Worm (Caenorhabditis elegans): ENCODE results near the gene R01E6.5.

R01E6.5 gene

DNA sequence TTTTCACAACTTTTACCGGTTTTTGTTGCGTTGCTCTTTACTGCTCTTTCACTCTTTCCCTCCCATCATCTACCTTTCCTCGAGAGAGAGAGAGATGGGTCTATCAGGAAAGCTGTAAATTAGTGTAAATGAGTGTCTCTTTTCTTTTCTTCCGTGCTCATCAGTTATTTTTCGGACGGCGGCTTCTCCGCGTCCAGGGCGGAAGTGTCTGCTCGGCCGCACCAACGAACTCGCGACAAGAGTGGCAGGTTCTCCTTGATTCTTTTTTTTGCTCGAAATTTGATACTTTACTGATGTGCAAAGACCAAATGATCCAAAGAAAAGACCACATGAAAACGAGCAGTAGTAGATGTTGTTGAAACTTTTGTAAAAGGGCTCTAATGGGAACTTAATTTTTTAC, 21.8 kb downstream of the R01E6.5 start:
- TF ChIP-seq ces-1 (GFP tag; optimal IDR thresholded peaks at IDR 0.05) (no peak), sem-2 (GFP tag; optimal IDR thresholded peaks at IDR 0.05) (no peak), cnd-1 (tag; optimal IDR thresholded peaks at IDR 0.05) (no peak), pha-4 (tag; optimal IDR thresholded peaks at IDR 0.05) (no peak)

DNA sequence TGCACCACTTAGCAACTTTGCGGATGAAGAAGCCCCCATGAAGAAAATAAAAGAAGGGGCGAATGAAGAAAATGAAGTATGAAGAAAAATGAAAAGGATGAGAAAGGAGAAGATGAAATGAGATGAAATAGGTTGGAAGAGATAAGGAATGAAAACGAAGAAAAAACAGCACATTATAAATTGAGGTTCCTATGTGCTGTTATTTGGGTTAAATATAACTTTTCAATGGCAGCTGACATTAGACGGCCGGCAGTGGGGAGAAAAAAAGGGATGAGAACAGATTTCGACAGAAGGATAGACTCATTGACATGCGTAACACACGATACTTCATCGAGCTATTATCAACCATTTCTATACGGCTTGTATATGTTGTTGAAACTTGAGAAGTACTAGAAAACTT, 25.1 kb downstream of the R01E6.5 start:
- TF ChIP-seq unc-120 (tag; optimal IDR thresholded peaks at IDR 0.05; ENCODE audit: poor library complexity, severe bottlenecking): peak; percentile 5
- TF ChIP-seq hlh-1 (tag; optimal IDR thresholded peaks at IDR 0.05): peak; percentile 35
- no peak for TF ChIP-seq elt-3 (tag; optimal IDR thresholded peaks at IDR 0.05)

DNA sequence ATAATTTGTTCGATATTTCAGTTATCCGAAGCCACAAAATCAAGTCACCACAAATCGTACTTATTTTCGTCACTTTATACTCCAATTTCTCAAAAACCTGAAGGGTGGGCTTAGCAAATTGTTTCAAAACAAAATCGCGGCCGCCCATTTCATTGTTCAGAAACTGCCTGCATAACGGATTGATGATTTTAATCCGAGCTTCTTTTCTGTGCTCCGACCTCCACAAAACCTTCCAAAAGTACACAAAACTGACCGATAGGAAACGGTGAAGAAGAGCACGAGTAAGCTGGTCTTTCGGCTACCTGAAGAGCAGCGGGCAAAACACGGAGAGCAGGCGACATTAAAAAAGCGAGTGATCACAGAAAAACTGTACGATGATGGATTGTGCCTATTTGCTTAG, 29.6 kb downstream of the R01E6.5 start, which contains the start of gene R01E6.2:
TSS of gene R01E6.2 (minus strand) at position 101 of the 400 bp plus-strand sequence.
- TF ChIP-seq ceh-83 (GFP tag; optimal IDR thresholded peaks at IDR 0.05) (no peak), unc-39 (tag; optimal IDR thresholded peaks at IDR 0.05) (no peak), mep-1 (tag; optimal IDR thresholded peaks at IDR 0.05) (no peak)

ce11 chrX:13569854-13570253, 33.0 kb downstream of the R01E6.5 start, which contains the start of gene R01E6.7:
TSS of gene R01E6.7 (minus strand) at chrX:13569954.
- TF ChIP-seq unc-62 (GFP tag; optimal IDR thresholded peaks at IDR 0.05) (no peak), pha-4 (tag; optimal IDR thresholded peaks at IDR 0.05) (no peak), nhr-2 (tag; optimal IDR thresholded peaks at IDR 0.05) (no peak), cnd-1 (tag; optimal IDR thresholded peaks at IDR 0.05) (no peak), zip-8 (tag; optimal IDR thresholded peaks at IDR 0.05) (no peak), nhr-12 (tag; optimal IDR thresholded peaks at IDR 0.05) (no peak), mls-2 (tag; optimal IDR thresholded peaks at IDR 0.05) (no peak), lsy-2 (tag; optimal IDR thresholded peaks at IDR 0.05) (no peak), bed-3 (GFP tag; optimal IDR thresholded peaks at IDR 0.05) (no peak), ztf-11 (tag; optimal IDR thresholded peaks at IDR 0.05) (no peak), ceh-39 (tag; optimal IDR thresholded peaks at IDR 0.05) (no peak), lin-13 (tag; optimal IDR thresholded peaks at IDR 0.05) (no peak), blmp-1 (tag; optimal IDR thresholded peaks at IDR 0.05) (no peak), unc-120 (tag; optimal IDR thresholded peaks at IDR 0.05; ENCODE audit: poor library complexity, severe bottlenecking) (no peak), ceh-43 (GFP tag; optimal IDR thresholded peaks at IDR 0.05) (no peak), lin-32 (GFP tag; optimal IDR thresholded peaks at IDR 0.05) (no peak)

DNA sequence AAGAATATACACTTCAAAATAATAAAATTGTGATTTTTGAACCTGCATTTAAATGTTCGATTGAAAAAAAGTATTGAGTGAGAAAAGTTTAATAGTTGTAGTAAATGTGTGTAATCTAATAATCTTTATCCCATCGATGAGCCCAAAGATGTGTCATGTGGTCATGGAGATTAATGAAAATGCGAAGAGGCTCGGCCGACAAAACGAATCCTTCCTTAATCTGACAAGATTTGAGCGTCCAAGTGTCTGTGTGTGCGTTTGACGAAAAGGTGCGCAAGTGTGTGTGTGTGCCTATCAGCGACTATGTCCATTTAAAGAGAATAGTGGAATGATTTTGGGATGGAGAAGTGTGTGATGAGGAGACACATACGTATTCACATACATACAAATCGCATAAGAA, 37.2 kb downstream of the R01E6.5 start:
- no peak for TF ChIP-seq sem-2 (GFP tag; optimal IDR thresholded peaks at IDR 0.05)
- no peak for TF ChIP-seq unc-62 (GFP tag; optimal IDR thresholded peaks at IDR 0.05)
- TF ChIP-seq nhr-237 (tag; optimal IDR thresholded peaks at IDR 0.05): no peak
- no peak for TF ChIP-seq hlh-1 (tag; optimal IDR thresholded peaks at IDR 0.05)
- no peak for TF ChIP-seq lin-13 (tag; optimal IDR thresholded peaks at IDR 0.05)
- no peak for TF ChIP-seq mls-2 (tag; optimal IDR thresholded peaks at IDR 0.05)
- no peak for TF ChIP-seq flh-1 (GFP tag; optimal IDR thresholded peaks at IDR 0.05)
- no peak for TF ChIP-seq snpc-4 (tag; optimal IDR thresholded peaks at IDR 0.05)
- no peak for TF ChIP-seq ztf-11 (tag; optimal IDR thresholded peaks at IDR 0.05)
- TF ChIP-seq nhr-76 (tag; optimal IDR thresholded peaks at IDR 0.05): no peak
- no peak for TF ChIP-seq tbx-8 (GFP tag; optimal IDR thresholded peaks at IDR 0.05)
- no peak for TF ChIP-seq zip-8 (tag; optimal IDR thresholded peaks at IDR 0.05)

DNA sequence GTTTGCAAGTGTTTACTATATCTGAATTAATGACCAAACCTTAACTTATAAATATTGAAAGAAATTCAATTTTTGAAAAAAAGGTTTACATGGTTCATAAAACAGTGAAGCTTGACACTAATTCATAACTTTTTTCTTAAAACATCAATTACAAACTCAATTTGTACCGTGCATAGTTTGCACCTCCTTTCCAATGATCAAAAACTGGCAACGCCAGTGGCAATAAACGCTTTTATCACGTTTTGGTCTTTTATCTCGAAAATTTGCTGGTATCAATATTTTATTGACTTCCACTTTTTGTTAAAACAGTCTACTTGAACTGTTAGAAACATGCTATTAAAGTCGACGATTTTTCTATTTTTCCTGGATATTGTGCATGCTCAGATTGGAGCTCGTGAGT, 41.6 kb downstream of the R01E6.5 start, which contains the start of gene F54B11.11:
TSS of gene F54B11.11 (plus strand) at position 301 of the 400 bp plus-strand sequence.
- TF ChIP-seq mep-1 (tag; optimal IDR thresholded peaks at IDR 0.05) (no peak), nhr-28 (tag; optimal IDR thresholded peaks at IDR 0.05) (no peak), mab-5 (tag; optimal IDR thresholded peaks at IDR 0.05) (no peak), elt-1 (tag; optimal IDR thresholded peaks at IDR 0.05; ENCODE audit: borderline replicate concordance, insufficient read depth) (no peak), nhr-12 (tag; optimal IDR thresholded peaks at IDR 0.05) (no peak), unc-120 (tag; optimal IDR thresholded peaks at IDR 0.05; ENCODE audit: poor library complexity, severe bottlenecking) (no peak), snpc-4 (tag; optimal IDR thresholded peaks at IDR 0.05) (no peak), nhr-237 (tag; optimal IDR thresholded peaks at IDR 0.05) (no peak), mls-2 (tag; optimal IDR thresholded peaks at IDR 0.05) (no peak), hlh-1 (tag; optimal IDR thresholded peaks at IDR 0.05) (no peak), tbx-8 (GFP tag; optimal IDR thresholded peaks at IDR 0.05) (no peak), unc-39 (tag; optimal IDR thresholded peaks at IDR 0.05) (no peak), lin-13 (tag; optimal IDR thresholded peaks at IDR 0.05) (no peak)

Measured in whole organism, mixed stage, embryonic.